Worm (Caenorhabditis elegans) whole organism, L2 larva: ENCODE measurements around the gene C04F6.9.
A peak's percentile ranks its signal among the peaks of the same experiment; 100 is the strongest.

Experiments used
- Y55F3AM.14 ChIP-seq: fragments of 200-800 bp; sonication (Bioruptor generic); optimal IDR thresholded peaks from 2 replicates; lab custom pipeline; 2018; ENCODE audit warnings: mild to moderate bottlenecking, missing genetic modification characterization, missing compliant biosample characterization
- ZK546.5 ChIP-seq: sonication (generic microtip); optimal IDR thresholded peaks from 2 replicates; lab custom pipeline; 2017; ENCODE audit warnings: missing biosample characterization, missing genetic modification characterization
- alr-1 ChIP-seq: fragments of 150-350 bp; optimal IDR thresholded peaks from 2 replicates; lab custom pipeline; 2014; ENCODE audit warnings: missing biosample characterization, missing genetic modification characterization
- aly-2 ChIP-seq: fragments of 150-350 bp; optimal IDR thresholded peaks from 2 replicates; lab custom pipeline; 2014; ENCODE audit warnings: missing biosample characterization, missing genetic modification characterization
- blmp-1 ChIP-seq: sonication (generic microtip); optimal IDR thresholded peaks from 2 replicates; lab custom pipeline; 2017; ENCODE audit warnings: missing genetic modification characterization, mild to moderate bottlenecking, missing compliant biosample characterization, antibody characterized with exemption, moderate library complexity; ENCODE audit not compliant: insufficient read depth
- ceh-16 ChIP-seq: fragments of 150-350 bp; optimal IDR thresholded peaks from 2 replicates; lab custom pipeline; 2014; ENCODE audit warnings: missing biosample characterization, missing genetic modification characterization
- ceh-82 ChIP-seq: fragments of 150-350 bp; optimal IDR thresholded peaks from 2 replicates; lab custom pipeline; 2014; ENCODE audit warnings: missing biosample characterization, missing genetic modification characterization
- crh-2 ChIP-seq: sonication (generic microtip); optimal IDR thresholded peaks from 2 replicates; lab custom pipeline; 2017; ENCODE audit warnings: missing biosample characterization, missing genetic modification characterization
- egl-27 ChIP-seq: sonication (generic microtip); optimal IDR thresholded peaks from 3 replicates; lab custom pipeline; 2017; ENCODE audit warnings: missing biosample characterization, missing genetic modification reagents, missing genetic modification characterization
- elt-1 ChIP-seq: fragments of 150-350 bp; optimal IDR thresholded peaks from 2 replicates; lab custom pipeline; 2014; ENCODE audit warnings: missing biosample characterization, missing genetic modification characterization
- elt-3 ChIP-seq: sonication (generic microtip); optimal IDR thresholded peaks from 2 replicates; lab custom pipeline; 2017; ENCODE audit warnings: missing biosample characterization, missing genetic modification characterization
- fos-1 ChIP-seq: fragments of 150-350 bp; optimal IDR thresholded peaks from 2 replicates; lab custom pipeline; 2014; ENCODE audit warnings: missing biosample characterization, missing genetic modification characterization
- gmeb-1 ChIP-seq: fragments of 150-350 bp; optimal IDR thresholded peaks from 2 replicates; lab custom pipeline; 2014; ENCODE audit warnings: missing biosample characterization, missing genetic modification characterization
- lin-39 ChIP-seq: fragments of 150-350 bp; optimal IDR thresholded peaks from 2 replicates; lab custom pipeline; 2014; ENCODE audit warnings: missing biosample characterization, missing genetic modification reagents, missing genetic modification characterization
- mab-5 ChIP-seq: fragments of 150-350 bp; optimal IDR thresholded peaks from 2 replicates; lab custom pipeline; 2014; ENCODE audit warnings: missing biosample characterization, missing genetic modification characterization
- mbf-1 ChIP-seq: sonication (generic microtip); optimal IDR thresholded peaks from 2 replicates; lab custom pipeline; 2017; ENCODE audit warnings: missing biosample characterization, missing genetic modification characterization
- mdl-1 ChIP-seq, 2 experiments: fragments of 150-350 bp in 1 of 2; sonication (generic microtip) in 1 of 2; optimal IDR thresholded peaks; 2 replicates each; lab custom pipeline; 2017; ENCODE audit warnings: missing biosample characterization in 2 of 2, missing genetic modification characterization in 2 of 2
- nhr-10 ChIP-seq: sonication (generic microtip); optimal IDR thresholded peaks from 2 replicates; lab custom pipeline; 2017; ENCODE audit warnings: missing biosample characterization, missing genetic modification characterization
- nhr-11 ChIP-seq: fragments of 150-350 bp; optimal IDR thresholded peaks from 2 replicates; lab custom pipeline; 2014; ENCODE audit warnings: missing biosample characterization, missing genetic modification characterization
- nhr-12 ChIP-seq: fragments of 150-350 bp; optimal IDR thresholded peaks from 2 replicates; lab custom pipeline; 2014; ENCODE audit warnings: missing biosample characterization, missing genetic modification characterization
- nhr-237 ChIP-seq: fragments of 150-350 bp; optimal IDR thresholded peaks from 2 replicates; lab custom pipeline; 2014; ENCODE audit warnings: missing biosample characterization, missing genetic modification characterization
- nhr-25 ChIP-seq: fragments of 150-350 bp; sonication (generic microtip); optimal IDR thresholded peaks from 3 replicates; lab custom pipeline; 2014; ENCODE audit warnings: missing biosample characterization, missing genetic modification characterization
- nhr-6 ChIP-seq: fragments of 150-350 bp; optimal IDR thresholded peaks from 2 replicates; lab custom pipeline; 2014; ENCODE audit warnings: missing biosample characterization, missing genetic modification characterization
- peb-1 ChIP-seq: fragments of 150-350 bp; optimal IDR thresholded peaks from 2 replicates; lab custom pipeline; 2014; ENCODE audit warnings: missing biosample characterization, missing genetic modification characterization
- sem-4 ChIP-seq: fragments of 150-350 bp; optimal IDR thresholded peaks from 2 replicates; lab custom pipeline; 2014; ENCODE audit warnings: missing biosample characterization, missing genetic modification reagents, missing genetic modification characterization
- skn-1 ChIP-seq: sonication (generic microtip); optimal IDR thresholded peaks from 2 replicates; lab custom pipeline; 2017; ENCODE audit warnings: missing biosample characterization, missing genetic modification characterization
- sma-9 ChIP-seq, 2 experiments: fragments of 150-350 bp in 1 of 2; sonication (generic microtip) in 1 of 2; optimal IDR thresholded peaks; 2 replicates each; lab custom pipeline; 2014 to 2016; ENCODE audit warnings: missing genetic modification characterization in 2 of 2, mild to moderate bottlenecking in 1 of 2, missing biosample characterization in 1 of 2, missing compliant biosample characterization in 1 of 2, missing genetic modification reagents in 1 of 2, moderate library complexity in 1 of 2
- snpc-4 ChIP-seq: fragments of 150-350 bp; optimal IDR thresholded peaks from 2 replicates; lab custom pipeline; 2014; ENCODE audit warnings: missing biosample characterization, missing genetic modification characterization
- unc-39 ChIP-seq: fragments of 150-350 bp; optimal IDR thresholded peaks from 2 replicates; lab custom pipeline; 2014; ENCODE audit warnings: missing biosample characterization, missing genetic modification characterization
- unc-62 ChIP-seq: fragments of 150-350 bp; optimal IDR thresholded peaks from 2 replicates; lab custom pipeline; 2014; ENCODE audit warnings: missing biosample characterization, missing genetic modification reagents, missing genetic modification characterization
- zag-1 ChIP-seq: fragments of 150-350 bp; optimal IDR thresholded peaks from 2 replicates; lab custom pipeline; 2014; ENCODE audit warnings: missing biosample characterization, missing genetic modification characterization
- ztf-1 ChIP-seq: fragments of 200-800 bp; sonication (Bioruptor generic); conservative IDR thresholded peaks from 2 replicates; pipeline ENCODE4 v1.3.6; 2022; ENCODE audit warnings: missing genetic modification characterization, missing compliant biosample characterization
- ztf-4 ChIP-seq: fragments of 150-350 bp; optimal IDR thresholded peaks from 2 replicates; lab custom pipeline; 2014; ENCODE audit warnings: missing biosample characterization, missing genetic modification characterization

The C04F6.9 gene

ce11 chrX:3424516-3424915, 22.7 kb downstream of the C04F6.9 start, which contains the start of gene ZK813.6:
TSS of gene ZK813.6 (plus strand) at chrX:3424816.
- TF ChIP-seq unc-62, result no peak
- TF ChIP-seq lin-39 (tag; lab: Kevin White, UChicago), result no peak
- no peak for TF ChIP-seq ZK546.5 (tag; lab: Kevin White, UChicago)
- no peak for TF ChIP-seq alr-1 (tag; lab: Kevin White, UChicago)
- TF ChIP-seq nhr-10, result no peak
- TF ChIP-seq mab-5 (tag; lab: Kevin White, UChicago), result no peak
- TF ChIP-seq nhr-25 (tag; lab: Kevin White, UChicago), result no peak
- TF ChIP-seq ceh-82 (tag; lab: Kevin White, UChicago), result no peak
- TF ChIP-seq gmeb-1 (tag; lab: Kevin White, UChicago), result no peak

ce11 chrX:3429122-3429521, 27.3 kb downstream of the C04F6.9 start:
- TF ChIP-seq sma-9 (GFP tag; optimal IDR thresholded peaks at IDR 0.05; lab: Kevin White, UChicago), result peak; percentile 5
- no peak for TF ChIP-seq sma-9 (tag; optimal IDR thresholded peaks at IDR 0.05; lab: Kevin White, UChicago)
- TF ChIP-seq zag-1 (tag; lab: Kevin White, UChicago), result no peak

DNA sequence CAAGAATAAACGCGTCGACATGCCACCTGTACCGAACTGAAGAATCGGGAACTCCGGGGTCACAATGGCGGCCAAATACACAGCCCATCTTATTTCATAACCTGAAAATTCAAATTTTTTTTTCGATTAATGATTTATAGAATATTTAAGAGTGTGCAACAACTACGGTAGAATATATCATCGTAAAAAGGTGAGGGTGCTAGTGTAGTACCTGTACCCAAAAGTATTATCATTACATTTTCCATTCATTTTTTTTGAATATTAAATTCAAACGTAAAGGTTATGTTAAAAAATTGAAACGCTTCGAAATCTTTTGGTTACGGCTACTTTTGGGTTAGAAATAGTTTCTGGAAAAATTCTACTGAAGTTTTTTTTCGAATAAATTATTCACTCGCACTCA, 28.2 kb downstream of the C04F6.9 start, which contains the start of gene ZK813.4:
Gene ZK813.4 (minus strand): TSS at position 101 of the 400 bp plus-strand sequence.
- TF ChIP-seq egl-27 (tag; lab: Kevin White, UChicago) (no peak), fos-1 (tag; lab: Kevin White, UChicago) (no peak)

- TF ChIP-seq sem-4 (tag; lab: Kevin White, UChicago) (no peak), ztf-4 (tag; lab: Kevin White, UChicago) (no peak), blmp-1 (tag; lab: Kevin White, UChicago) (no peak), Y55F3AM.14 (no peak), nhr-12 (tag; lab: Kevin White, UChicago) (no peak), nhr-10 (no peak), mab-5 (tag; lab: Kevin White, UChicago) (no peak), snpc-4 (tag; lab: Kevin White, UChicago) (no peak), lin-39 (tag; lab: Kevin White, UChicago) (no peak), unc-39 (tag; lab: Kevin White, UChicago) (no peak), mdl-1 (tag; optimal IDR thresholded peaks at IDR 0.05; lab: Kevin White, UChicago) (no peak), alr-1 (tag; lab: Kevin White, UChicago) (no peak), ztf-1 (GFP tag; lab: Robert Waterston, UW) (no peak), nhr-6 (tag; lab: Kevin White, UChicago) (no peak)
- TF ChIP-seq, all 48 proteins: peak for 0
These were observed 38.0 kb downstream of the C04F6.9 start for ce11 chrX:3439823-3440222.

- TF ChIP-seq nhr-6 (tag; lab: Kevin White, UChicago) (no peak), skn-1 (tag; lab: Kevin White, UChicago) (no peak), unc-39 (tag; lab: Kevin White, UChicago) (no peak), mbf-1 (tag; lab: Kevin White, UChicago) (no peak), sma-9 (GFP tag; optimal IDR thresholded peaks at IDR 0.05; lab: Kevin White, UChicago) (no peak), sma-9 (tag; optimal IDR thresholded peaks at IDR 0.05; lab: Kevin White, UChicago) (no peak), sem-4 (tag; lab: Kevin White, UChicago) (no peak)
- TF ChIP-seq, all 48 proteins: peak for 0
These were observed 38.5 kb downstream of the C04F6.9 start for ce11 chrX:3440308-3440707.

DNA sequence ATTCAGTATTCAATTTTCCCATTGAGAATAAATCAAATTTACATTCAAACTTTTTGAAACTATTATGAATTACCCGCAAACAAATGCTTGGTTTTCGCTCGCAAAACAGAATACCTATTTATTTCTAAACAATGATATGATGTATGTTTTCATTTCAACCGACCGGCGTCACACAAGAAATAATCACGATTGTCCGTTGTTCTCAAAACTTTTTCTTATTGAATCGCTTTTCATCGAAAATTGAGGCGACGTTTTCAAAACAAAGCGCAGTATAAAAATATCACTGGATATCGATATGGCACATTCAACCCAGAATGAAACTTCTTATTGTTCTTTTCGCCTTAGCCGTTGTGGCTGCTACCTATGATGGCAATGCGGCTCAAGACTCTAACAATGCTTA, 39.7 kb downstream of the C04F6.9 start, which contains the start of gene ZK813.3:
Gene ZK813.3 (plus strand): TSS at position 301 of the 400 bp plus-strand sequence.
- no peak for TF ChIP-seq unc-39 (tag; lab: Kevin White, UChicago)
- TF ChIP-seq blmp-1 (tag; lab: Kevin White, UChicago), result no peak
- TF ChIP-seq fos-1 (tag; lab: Kevin White, UChicago), result no peak

ce11 chrX:3443526-3443925, 41.7 kb downstream of the C04F6.9 start, which contains the start of gene ZK813.2:
TSS of gene ZK813.2 (plus strand) at chrX:3443826.
- TF ChIP-seq ZK546.5 (tag; lab: Kevin White, UChicago), result no peak
- TF ChIP-seq nhr-237 (tag; lab: Kevin White, UChicago), result no peak
- no peak for TF ChIP-seq unc-39 (tag; lab: Kevin White, UChicago)
- TF ChIP-seq elt-3 (tag; lab: Kevin White, UChicago), result no peak
- no peak for TF ChIP-seq aly-2 (tag; lab: Kevin White, UChicago)
- TF ChIP-seq crh-2 (tag; lab: Kevin White, UChicago), result no peak
- no peak for TF ChIP-seq peb-1 (tag; lab: Kevin White, UChicago)
- no peak for TF ChIP-seq nhr-11 (tag; lab: Kevin White, UChicago)
- no peak for TF ChIP-seq ceh-16 (tag; lab: Kevin White, UChicago)
- TF ChIP-seq elt-1 (tag; lab: Kevin White, UChicago), result no peak
- TF ChIP-seq nhr-25 (tag; lab: Kevin White, UChicago), result no peak
- TF ChIP-seq alr-1 (tag; lab: Kevin White, UChicago), result no peak
- TF ChIP-seq, all 48 proteins: peak for 0
